Fruit fly (Drosophila melanogaster) whole organism, embryonic: ENCODE data around the gene CG13385.
A peak's percentile ranks its signal among the peaks of the same experiment; 100 is the strongest.

Experiments used
- Ada2b ChIP-seq: fragments of 200-800 bp; sonication (Bioruptor generic); IDR thresholded peaks from 2 replicates; pipeline ENCODE4 v1.3.6; 2022; ENCODE audit warnings: missing biosample characterization, missing genetic modification characterization
- Asciz ChIP-seq: fragments of 200-800 bp; sonication (Bioruptor generic); optimal IDR thresholded peaks from 2 replicates; lab custom pipeline; 2017; ENCODE audit warnings: missing biosample characterization, mild to moderate bottlenecking, missing genetic modification characterization, missing genetic modification reagents
- Bteb2 ChIP-seq: fragments of 200-800 bp; sonication (Bioruptor generic); optimal IDR thresholded peaks from 2 replicates; lab custom pipeline; 2016; ENCODE audit warnings: missing biosample characterization, missing genetic modification characterization
- CG10543 ChIP-seq: fragments of 200-800 bp; sonication (Bioruptor generic); optimal IDR thresholded peaks from 3 replicates; lab custom pipeline; 2017; ENCODE audit warnings: missing biosample characterization, mild to moderate bottlenecking, missing genetic modification characterization, moderate library complexity
- CG10565 ChIP-seq: fragments of 200-800 bp; sonication (Bioruptor generic); optimal IDR thresholded peaks from 3 replicates; lab custom pipeline; 2016; ENCODE audit warnings: missing biosample characterization, mild to moderate bottlenecking, missing genetic modification characterization
- CG10979 ChIP-seq: fragments of 200-800 bp; sonication (Bioruptor generic); optimal IDR thresholded peaks from 2 replicates; lab custom pipeline; 2018; ENCODE audit warnings: missing biosample characterization, mild to moderate bottlenecking, missing genetic modification characterization, moderate library complexity
- CG12219 ChIP-seq: fragments of 200-800 bp; sonication (Bioruptor generic); optimal IDR thresholded peaks from 3 replicates; lab custom pipeline; 2018; ENCODE audit warnings: missing biosample characterization, mild to moderate bottlenecking, missing genetic modification characterization
- CG12769 ChIP-seq: fragments of 200-800 bp; sonication (Bioruptor generic); optimal IDR thresholded peaks from 2 replicates; lab custom pipeline; 2019; ENCODE audit warnings: missing biosample characterization, mild to moderate bottlenecking, missing genetic modification characterization, moderate library complexity
- CG14014 ChIP-seq: fragments of 200-800 bp; sonication (Bioruptor generic); IDR thresholded peaks from 2 replicates; pipeline ENCODE4 v1.3.6; 2022; ENCODE audit warnings: missing biosample characterization, missing genetic modification characterization
- CG15011 ChIP-seq: fragments of 200-800 bp; sonication (Bioruptor generic); optimal IDR thresholded peaks from 3 replicates; lab custom pipeline; 2018; ENCODE audit warnings: missing biosample characterization, mild to moderate bottlenecking, missing genetic modification characterization
- CG15601 ChIP-seq: fragments of 200-800 bp; sonication (Bioruptor generic); optimal IDR thresholded peaks from 3 replicates; lab custom pipeline; 2019; ENCODE audit warnings: missing biosample characterization, mild to moderate bottlenecking, missing genetic modification characterization, moderate library complexity
- CG18476 ChIP-seq: fragments of 200-800 bp; sonication (Bioruptor generic); optimal IDR thresholded peaks from 2 replicates; lab custom pipeline; 2016; ENCODE audit warnings: missing biosample characterization, mild to moderate bottlenecking, missing genetic modification characterization
- CG2129 ChIP-seq: fragments of 200-800 bp; sonication (Bioruptor generic); IDR thresholded peaks from 2 replicates; pipeline ENCODE4 v1.3.6; 2022; ENCODE audit warnings: missing biosample characterization, missing genetic modification characterization; ENCODE audit not compliant: partially characterized antibody
- CG31388 ChIP-seq: fragments of 200-800 bp; sonication (Bioruptor generic); optimal IDR thresholded peaks from 2 replicates; lab custom pipeline; 2016; ENCODE audit warnings: missing biosample characterization, missing genetic modification characterization
- CG3838 ChIP-seq: fragments of 200-800 bp; sonication (Bioruptor generic); optimal IDR thresholded peaks from 3 replicates; lab custom pipeline; 2016; ENCODE audit warnings: missing biosample characterization, missing genetic modification characterization
- CG8290 ChIP-seq, 3 experiments: fragments of 200-800 bp; sonication (Bioruptor generic); optimal IDR thresholded peaks; 2 replicates each; lab custom pipeline; 2016 to 2019; ENCODE audit warnings: missing biosample characterization in 3 of 3, missing genetic modification characterization in 3 of 3, mild to moderate bottlenecking in 2 of 3, moderate library complexity in 1 of 3
- CG8924 ChIP-seq: fragments of 200-800 bp; optimal IDR thresholded peaks from 3 replicates; lab custom pipeline; 2019; ENCODE audit warnings: missing biosample characterization, mild to moderate bottlenecking, missing genetic modification characterization, moderate library complexity
- CG8944 ChIP-seq: fragments of 200-800 bp; sonication (Bioruptor generic); optimal IDR thresholded peaks from 3 replicates; lab custom pipeline; 2016; ENCODE audit warnings: missing biosample characterization, missing genetic modification characterization
- CG9437 ChIP-seq: fragments of 200-800 bp; sonication (Bioruptor generic); optimal IDR thresholded peaks from 2 replicates; lab custom pipeline; 2018; ENCODE audit warnings: missing biosample characterization, mild to moderate bottlenecking, missing genetic modification characterization
- Camta ChIP-seq: fragments of 200-800 bp; sonication (Bioruptor generic); optimal IDR thresholded peaks from 2 replicates; lab custom pipeline; 2016; ENCODE audit warnings: missing biosample characterization, missing genetic modification characterization
- D19B ChIP-seq: fragments of 200-800 bp; sonication (Bioruptor generic); optimal IDR thresholded peaks from 2 replicates; lab custom pipeline; 2017; ENCODE audit warnings: missing biosample characterization, mild to moderate bottlenecking, missing genetic modification characterization
- Deaf1 ChIP-seq: fragments of 200-800 bp; optimal IDR thresholded peaks from 3 replicates; lab custom pipeline; 2019; ENCODE audit warnings: missing biosample characterization, mild to moderate bottlenecking, missing genetic modification characterization, moderate library complexity
- Kr ChIP-seq: fragments of 200-800 bp; sonication (Bioruptor generic); optimal IDR thresholded peaks from 2 replicates; lab custom pipeline; 2017; ENCODE audit warnings: missing biosample characterization, mild to moderate bottlenecking, missing genetic modification characterization
- Myb ChIP-seq: fragments of 200-800 bp; sonication (Bioruptor generic); optimal IDR thresholded peaks from 2 replicates; lab custom pipeline; 2016; ENCODE audit warnings: missing biosample characterization, missing genetic modification characterization
- Opbp ChIP-seq: fragments of 200-800 bp; sonication (Bioruptor generic); IDR thresholded peaks from 3 replicates; pipeline ENCODE4 v1.3.6; 2022; ENCODE audit warnings: missing biosample characterization, missing genetic modification characterization; ENCODE audit not compliant: partially characterized antibody
- aop ChIP-seq: fragments of 200-800 bp; sonication (Bioruptor generic); IDR thresholded peaks from 2 replicates; pipeline ENCODE4 v1.3.6; 2022; ENCODE audit warnings: missing biosample characterization, missing genetic modification characterization
- ase ChIP-seq: fragments of 200-800 bp; sonication (Bioruptor generic); IDR thresholded peaks from 3 replicates; pipeline ENCODE4 v1.3.6; 2022; ENCODE audit warnings: missing biosample characterization, missing genetic modification characterization
- ash1 ChIP-seq: fragments of 200-800 bp; sonication (Bioruptor generic); optimal IDR thresholded peaks from 2 replicates; lab custom pipeline; 2018; ENCODE audit warnings: missing biosample characterization, mild to moderate bottlenecking, missing genetic modification characterization
- az2 ChIP-seq: fragments of 200-800 bp; sonication (Bioruptor generic); optimal IDR thresholded peaks from 3 replicates; lab custom pipeline; 2016; ENCODE audit warnings: missing biosample characterization, missing genetic modification characterization
- chm ChIP-seq: fragments of 200-800 bp; sonication (Bioruptor generic); IDR thresholded peaks from 2 replicates; pipeline ENCODE4 v1.3.6; 2022; ENCODE audit warnings: missing biosample characterization, missing genetic modification characterization
- dmrt99B ChIP-seq: fragments of 200-800 bp; sonication (Bioruptor generic); optimal IDR thresholded peaks from 2 replicates; lab custom pipeline; 2018; ENCODE audit warnings: missing biosample characterization, mild to moderate bottlenecking, missing genetic modification characterization, moderate library complexity
- esg ChIP-seq: fragments of 200-800 bp; sonication (Bioruptor generic); conservative IDR thresholded peaks from 2 replicates; pipeline ENCODE4 v1.3.6; 2022; ENCODE audit warnings: missing biosample characterization, missing genetic modification characterization
- fd3F ChIP-seq: fragments of 200-800 bp; sonication (Bioruptor generic); optimal IDR thresholded peaks from 2 replicates; lab custom pipeline; 2018; ENCODE audit warnings: missing biosample characterization, mild to moderate bottlenecking, missing genetic modification characterization, moderate library complexity
- fu2 ChIP-seq: fragments of 200-800 bp; sonication (Bioruptor generic); optimal IDR thresholded peaks from 2 replicates; lab custom pipeline; 2016; ENCODE audit warnings: missing biosample characterization, missing genetic modification characterization
- hkb ChIP-seq, 2 experiments: fragments of 200-800 bp in 1 of 2; fragments of >200 bp in 1 of 2; sonication (Bioruptor generic) in 1 of 2; IDR thresholded peaks in 1 of 2; optimal IDR thresholded peaks in 1 of 2; 2 replicates each; pipeline versions ENCODE4 v1.3.6 to Lab custom; 2017 to 2022; ENCODE audit warnings: missing biosample characterization in 1 of 2, missing genetic modification characterization in 1 of 2
- pzg ChIP-seq: fragments of 200-800 bp; sonication (Bioruptor generic); optimal IDR thresholded peaks from 3 replicates; lab custom pipeline; 2018; ENCODE audit warnings: missing biosample characterization, mild to moderate bottlenecking, missing genetic modification characterization, moderate library complexity
- repo ChIP-seq: fragments of 200-800 bp; sonication (Bioruptor generic); optimal IDR thresholded peaks from 2 replicates; lab custom pipeline; 2016; ENCODE audit warnings: missing biosample characterization, missing genetic modification characterization
- sc ChIP-seq, 3 experiments: fragments of >200 bp in 2 of 3; fragments of 200-800 bp in 1 of 3; sonication (Bioruptor generic) in 1 of 3; optimal IDR thresholded peaks; 2 replicates in 2 of 3; 3 replicates in 1 of 3; lab custom pipeline; 2017; ENCODE audit warnings: mild to moderate bottlenecking in 1 of 3, missing biosample characterization in 1 of 3, missing genetic modification characterization in 1 of 3, missing genetic modification reagents in 1 of 3
- sens ChIP-seq: fragments of 200-800 bp; sonication (Bioruptor generic); peaks from one replicate; lab custom pipeline; 2016; ENCODE audit warnings: missing biosample characterization, missing genetic modification characterization
- sima ChIP-seq: fragments of 200-800 bp; sonication (Bioruptor generic); optimal IDR thresholded peaks from 2 replicates; lab custom pipeline; 2016; ENCODE audit warnings: missing biosample characterization, missing genetic modification characterization
- sob ChIP-seq: fragments of 200-800 bp; sonication (Bioruptor generic); IDR thresholded peaks from 2 replicates; pipeline ENCODE4 v1.3.6; 2022; ENCODE audit warnings: missing biosample characterization, missing genetic modification characterization
- trh ChIP-seq: fragments of 200-800 bp; sonication (Bioruptor generic); optimal IDR thresholded peaks from 2 replicates; lab custom pipeline; 2016; ENCODE audit warnings: missing biosample characterization, missing genetic modification characterization
- tx ChIP-seq: fragments of 200-800 bp; sonication (Bioruptor generic); optimal IDR thresholded peaks from 2 replicates; lab custom pipeline; 2016; ENCODE audit warnings: missing biosample characterization, missing genetic modification characterization
- unc-4 ChIP-seq: fragments of 200-800 bp; sonication (Bioruptor generic); IDR thresholded peaks from 2 replicates; pipeline ENCODE4 v1.3.6; 2022; ENCODE audit warnings: missing biosample characterization, missing genetic modification characterization; ENCODE audit not compliant: partially characterized antibody
- usp ChIP-seq: fragments of >200 bp; optimal IDR thresholded peaks from 2 replicates; lab custom pipeline; 2017; ENCODE audit warnings: missing biosample characterization, missing genetic modification characterization
- vvl ChIP-seq: fragments of 200-800 bp; sonication (Bioruptor generic); IDR thresholded peaks from 2 replicates; pipeline ENCODE4 v1.3.6; 2022; ENCODE audit warnings: missing biosample characterization, missing genetic modification characterization
- z ChIP-seq: fragments of 200-800 bp; sonication (Bioruptor generic); IDR thresholded peaks from 3 replicates; pipeline ENCODE4 v1.3.6; 2022; ENCODE audit warnings: missing biosample characterization, missing genetic modification characterization
- zen ChIP-seq: fragments of 200-800 bp; sonication (Bioruptor generic); optimal IDR thresholded peaks from 3 replicates; lab custom pipeline; 2018; ENCODE audit warnings: missing biosample characterization, mild to moderate bottlenecking, missing genetic modification characterization, moderate library complexity
- zen2 ChIP-seq: fragments of 200-800 bp; sonication (Bioruptor generic); IDR thresholded peaks from 3 replicates; pipeline ENCODE4 v1.3.6; 2022; ENCODE audit warnings: missing biosample characterization, missing genetic modification characterization; ENCODE audit not compliant: partially characterized antibody

CG13385 gene

DNA sequence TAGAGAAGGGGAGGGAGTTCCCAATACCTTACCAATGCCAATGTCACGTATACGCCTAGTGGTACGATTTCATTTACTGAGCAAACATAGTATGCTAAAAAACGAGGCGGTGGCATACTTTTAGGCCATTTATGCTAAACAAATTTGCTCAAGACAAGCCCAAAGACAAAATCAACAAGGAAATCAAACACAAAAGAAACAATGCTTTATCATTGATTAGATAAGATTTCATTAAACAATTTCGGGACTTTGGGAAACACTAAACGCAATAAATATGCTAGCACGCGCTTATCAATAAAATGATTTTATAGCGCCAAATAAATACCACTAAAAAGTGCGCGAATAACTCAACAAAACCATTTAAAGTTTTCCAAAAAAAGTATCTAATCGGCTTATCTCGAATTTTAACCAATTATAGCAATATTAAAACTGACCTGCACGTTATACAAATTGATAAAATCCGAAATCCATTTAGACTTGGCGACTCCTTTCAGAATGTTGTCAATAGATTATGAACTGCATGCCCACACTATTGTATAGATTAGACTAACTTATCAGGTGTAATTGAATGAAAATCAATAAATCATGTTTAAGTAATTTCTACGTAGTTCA is 45.8 kb upstream of the CG13385 start (continued):
- TF ChIP-seq esg (no peak), repo (GFP tag; lab: Kevin White, UChicago) (no peak), az2 (GFP tag; lab: Kevin White, UChicago) (no peak), zen (tag; lab: Kevin White, UChicago) (no peak), sima (GFP tag; lab: Kevin White, UChicago) (no peak), Camta (GFP tag; lab: Kevin White, UChicago) (no peak), ash1 (GFP tag; lab: Kevin White, UChicago) (no peak), fu2 (no peak), Bteb2 (GFP tag; lab: Kevin White, UChicago) (peak; percentile 30), Kr (GFP tag; lab: Kevin White, UChicago) (no peak), CG10543 (GFP tag; lab: Kevin White, UChicago) (peak; percentile 51), CG14014 (peak; percentile 52; the same call in 1 of the 2 replicates), CG8290 (GFP tag; optimal IDR thresholded peaks at IDR 0.05; lab: Kevin White, UChicago) (no peak), CG8290 (tag; optimal IDR thresholded peaks at IDR 0.05; lab: Kevin White, UChicago) (peak in 1 of 2 experiments; percentile 63), Opbp (GFP tag; lab: Robert Waterston, UW) (no peak), CG12219 (GFP tag; lab: Kevin White, UChicago) (peak; percentile 39), CG2129 (GFP tag; lab: Robert Waterston, UW) (no peak), CG15601 (no peak), CG3838 (GFP tag; lab: Kevin White, UChicago) (no peak), tx (no peak), zen2 (GFP tag; lab: Robert Waterston, UW) (no peak), ase (GFP tag; lab: Robert Waterston, UW) (no peak), chm (GFP tag; lab: Robert Waterston, UW) (no peak), pzg (GFP tag; lab: Kevin White, UChicago) (no peak), Deaf1 (tag; lab: Kevin White, UChicago) (no peak), unc-4 (no peak), CG31388 (GFP tag; lab: Kevin White, UChicago) (no peak), sc (optimal IDR thresholded peaks at IDR 0.05; lab: Kevin White, UChicago) (no peak), sc (GFP tag; optimal IDR thresholded peaks at IDR 0.05; lab: Kevin White, UChicago) (no peak), CG18476 (no peak), CG15011 (GFP tag; lab: Kevin White, UChicago) (peak; percentile 47), Ada2b (GFP tag; lab: Robert Waterston, UW) (peak; percentile 12; the same call in 1 of the 2 replicates), fd3F (GFP tag; lab: Kevin White, UChicago) (peak; percentile 28), dmrt99B (peak; percentile 25), hkb (optimal IDR thresholded peaks at IDR 0.05; lab: Kevin White, UChicago) (no peak), hkb (GFP tag; IDR thresholded peaks at IDR 0.05; lab: Robert Waterston, UW) (peak; percentile 72), usp (no peak), CG9437 (no peak), CG8944 (GFP tag; lab: Kevin White, UChicago) (no peak), sens (GFP tag; lab: Kevin White, UChicago) (peak; percentile 55), sob (GFP tag; lab: Robert Waterston, UW) (peak; percentile 55; the same call in 1 of the 2 replicates), CG10565 (GFP tag; lab: Kevin White, UChicago) (no peak), CG12769 (tag; lab: Kevin White, UChicago) (peak; percentile 65), D19B (GFP tag; lab: Kevin White, UChicago) (no peak), vvl (GFP tag; lab: Robert Waterston, UW) (no peak), CG10979 (tag; lab: Kevin White, UChicago) (no peak), Asciz (GFP tag; lab: Kevin White, UChicago) (peak; percentile 39), z (GFP tag; lab: Robert Waterston, UW) (no peak), aop (no peak), Myb (GFP tag; lab: Kevin White, UChicago) (no peak), trh (GFP tag; lab: Kevin White, UChicago) (no peak), CG8924 (tag; lab: Kevin White, UChicago) (peak; percentile 26)
